Fruit fly (Drosophila melanogaster) whole organism, embryonic: ENCODE results near the gene Muc68D.

Source experiments
- CG10543 ChIP-seq: fragments of 200-800 bp; sonication (Bioruptor generic); optimal IDR thresholded peaks from 3 replicates; lab custom pipeline; 2017; ENCODE audit warnings: missing biosample characterization, mild to moderate bottlenecking, missing genetic modification characterization, moderate library complexity
- CG11093 ChIP-seq: fragments of 200-800 bp; sonication (Bioruptor generic); IDR thresholded peaks from 3 replicates; pipeline ENCODE4 v1.3.6; 2022; ENCODE audit warnings: missing biosample characterization, missing genetic modification characterization
- CG11247 ChIP-seq: fragments of 200-800 bp; sonication (Bioruptor generic); IDR thresholded peaks from 2 replicates; pipeline ENCODE4 v1.3.6; 2022; ENCODE audit warnings: missing biosample characterization, missing genetic modification characterization
- CG12744 ChIP-seq: fragments of 200-800 bp; sonication (Bioruptor generic); optimal IDR thresholded peaks from 2 replicates; lab custom pipeline; 2016; ENCODE audit warnings: missing biosample characterization, missing genetic modification characterization
- CG14014 ChIP-seq: fragments of 200-800 bp; sonication (Bioruptor generic); IDR thresholded peaks from 2 replicates; pipeline ENCODE4 v1.3.6; 2022; ENCODE audit warnings: missing biosample characterization, missing genetic modification characterization
- CG14710 ChIP-seq: fragments of 200-800 bp; sonication (Bioruptor generic); optimal IDR thresholded peaks from 3 replicates; lab custom pipeline; 2019; ENCODE audit warnings: missing biosample characterization, mild to moderate bottlenecking, missing genetic modification characterization, moderate library complexity
- CG15073 ChIP-seq: fragments of 200-800 bp; sonication (Bioruptor generic); optimal IDR thresholded peaks from 2 replicates; lab custom pipeline; 2016; ENCODE audit warnings: missing biosample characterization, missing genetic modification characterization
- CG17829 ChIP-seq: fragments of 200-800 bp; optimal IDR thresholded peaks from 2 replicates; lab custom pipeline; 2019; ENCODE audit warnings: missing biosample characterization, mild to moderate bottlenecking, missing genetic modification characterization, moderate library complexity
- CG18262 ChIP-seq: fragments of 200-800 bp; optimal IDR thresholded peaks from 3 replicates; lab custom pipeline; 2019; ENCODE audit warnings: missing biosample characterization, mild to moderate bottlenecking, missing genetic modification characterization, moderate library complexity
- CG2202 ChIP-seq: fragments of 200-800 bp; sonication (Bioruptor generic); optimal IDR thresholded peaks from 2 replicates; lab custom pipeline; 2018; ENCODE audit warnings: missing biosample characterization, mild to moderate bottlenecking, missing genetic modification characterization
- CG2712 ChIP-seq: fragments of 200-800 bp; optimal IDR thresholded peaks from 3 replicates; lab custom pipeline; 2019; ENCODE audit warnings: missing biosample characterization, mild to moderate bottlenecking, missing genetic modification characterization, moderate library complexity
- CG2889 ChIP-seq: fragments of 200-800 bp; sonication (Bioruptor generic); IDR thresholded peaks from 3 replicates; pipeline ENCODE4 v1.3.6; 2022; ENCODE audit warnings: missing biosample characterization, missing genetic modification characterization
- CG32772 ChIP-seq: fragments of 200-800 bp; sonication (Bioruptor generic); IDR thresholded peaks from 2 replicates; pipeline ENCODE4 v1.3.6; 2022; ENCODE audit warnings: missing biosample characterization, missing genetic modification characterization
- CG3281 ChIP-seq: fragments of 200-800 bp; sonication (Bioruptor generic); optimal IDR thresholded peaks from 3 replicates; lab custom pipeline; 2017; ENCODE audit warnings: missing biosample characterization, mild to moderate bottlenecking, missing genetic modification characterization
- CG6272 ChIP-seq: fragments of 200-800 bp; sonication (Bioruptor generic); IDR thresholded peaks from 2 replicates; pipeline ENCODE4 v1.3.6; 2022; ENCODE audit warnings: missing biosample characterization, missing genetic modification characterization
- CG7271 ChIP-seq: fragments of 200-800 bp; sonication (Bioruptor generic); optimal IDR thresholded peaks from 2 replicates; lab custom pipeline; 2018; ENCODE audit warnings: missing biosample characterization, mild to moderate bottlenecking, missing genetic modification characterization, moderate library complexity
- CG7556 ChIP-seq: fragments of 200-800 bp; sonication (Bioruptor generic); optimal IDR thresholded peaks from 2 replicates; lab custom pipeline; 2017; ENCODE audit warnings: missing biosample characterization, mild to moderate bottlenecking, missing genetic modification characterization
- CG7928 ChIP-seq: fragments of 200-800 bp; sonication (Bioruptor generic); optimal IDR thresholded peaks from 2 replicates; lab custom pipeline; 2017; ENCODE audit warnings: missing biosample characterization, mild to moderate bottlenecking, missing genetic modification characterization
- Camta ChIP-seq: fragments of 200-800 bp; sonication (Bioruptor generic); optimal IDR thresholded peaks from 2 replicates; lab custom pipeline; 2016; ENCODE audit warnings: missing biosample characterization, missing genetic modification characterization
- D19B ChIP-seq: fragments of 200-800 bp; sonication (Bioruptor generic); optimal IDR thresholded peaks from 2 replicates; lab custom pipeline; 2017; ENCODE audit warnings: missing biosample characterization, mild to moderate bottlenecking, missing genetic modification characterization
- ERR ChIP-seq: fragments of 200-800 bp; sonication (Bioruptor generic); optimal IDR thresholded peaks from 2 replicates; lab custom pipeline; 2016; ENCODE audit warnings: missing biosample characterization, missing genetic modification characterization
- Elba2 ChIP-seq: fragments of 200-800 bp; sonication (Bioruptor generic); optimal IDR thresholded peaks from 3 replicates; lab custom pipeline; 2016; ENCODE audit warnings: missing biosample characterization, missing genetic modification characterization
- Ets97D ChIP-seq: fragments of 200-800 bp; sonication (Bioruptor generic); optimal IDR thresholded peaks from 3 replicates; lab custom pipeline; 2016; ENCODE audit warnings: missing biosample characterization, missing genetic modification characterization
- Fer2 ChIP-seq: fragments of 200-800 bp; sonication (Bioruptor generic); optimal IDR thresholded peaks from 2 replicates; lab custom pipeline; 2018; ENCODE audit warnings: missing biosample characterization, mild to moderate bottlenecking, missing genetic modification characterization, moderate library complexity
- Hsf ChIP-seq: fragments of 200-800 bp; sonication (Bioruptor generic); optimal IDR thresholded peaks from 3 replicates; lab custom pipeline; 2016; ENCODE audit warnings: missing biosample characterization, missing genetic modification characterization
- Jarid2 ChIP-seq: fragments of 200-800 bp; sonication (Bioruptor generic); optimal IDR thresholded peaks from 3 replicates; lab custom pipeline; 2017; ENCODE audit warnings: mild to moderate bottlenecking, missing biosample characterization, missing genetic modification reagents, missing genetic modification characterization
- MBD-R2 ChIP-seq: fragments of 200-800 bp; sonication (Bioruptor generic); IDR thresholded peaks from 2 replicates; pipeline ENCODE4 v1.3.6; 2022; ENCODE audit warnings: missing biosample characterization, missing genetic modification characterization
- MESR4 ChIP-seq: fragments of 200-800 bp; sonication (Bioruptor generic); optimal IDR thresholded peaks from 2 replicates; lab custom pipeline; 2018; ENCODE audit warnings: missing biosample characterization, mild to moderate bottlenecking, missing genetic modification characterization, moderate library complexity
- Mrtf ChIP-seq: fragments of 200-800 bp; sonication (Bioruptor generic); IDR thresholded peaks from 3 replicates; pipeline ENCODE4 v1.3.6; 2022; ENCODE audit warnings: missing biosample characterization, missing genetic modification characterization
- Myb ChIP-seq: fragments of 200-800 bp; sonication (Bioruptor generic); optimal IDR thresholded peaks from 2 replicates; lab custom pipeline; 2016; ENCODE audit warnings: missing biosample characterization, missing genetic modification characterization
- NC2α ChIP-seq: fragments of 200-800 bp; sonication (Bioruptor generic); optimal IDR thresholded peaks from 2 replicates; lab custom pipeline; 2016; ENCODE audit warnings: missing biosample characterization, missing genetic modification characterization
- Nf-YC ChIP-seq: fragments of 200-800 bp; optimal IDR thresholded peaks from 3 replicates; lab custom pipeline; 2019; ENCODE audit warnings: missing biosample characterization, mild to moderate bottlenecking, missing genetic modification characterization, moderate library complexity
- Opbp ChIP-seq: fragments of 200-800 bp; sonication (Bioruptor generic); IDR thresholded peaks from 3 replicates; pipeline ENCODE4 v1.3.6; 2022; ENCODE audit warnings: missing biosample characterization, missing genetic modification characterization; ENCODE audit not compliant: partially characterized antibody
- chif ChIP-seq, 2 experiments: fragments of 200-800 bp; sonication (Bioruptor generic); optimal IDR thresholded peaks; 3 replicates each; lab custom pipeline; 2016; ENCODE audit warnings: missing biosample characterization in 2 of 2, missing genetic modification characterization in 2 of 2
- chm ChIP-seq: fragments of 200-800 bp; sonication (Bioruptor generic); IDR thresholded peaks from 2 replicates; pipeline ENCODE4 v1.3.6; 2022; ENCODE audit warnings: missing biosample characterization, missing genetic modification characterization
- dan ChIP-seq: fragments of 200-800 bp; sonication (Bioruptor generic); IDR thresholded peaks from 2 replicates; pipeline ENCODE4 v1.3.6; 2022; ENCODE audit warnings: missing biosample characterization, missing genetic modification characterization
- dysf ChIP-seq: fragments of 200-800 bp; sonication (Bioruptor generic); IDR thresholded peaks from 3 replicates; pipeline ENCODE4 v1.3.6; 2022; ENCODE audit warnings: missing biosample characterization, missing genetic modification characterization
- emc ChIP-seq: fragments of 200-800 bp; sonication (Bioruptor generic); optimal IDR thresholded peaks from 2 replicates; lab custom pipeline; 2016; ENCODE audit warnings: missing biosample characterization, missing genetic modification characterization
- en ChIP-seq: fragments of 200-800 bp; sonication (Bioruptor generic); optimal IDR thresholded peaks from 2 replicates; lab custom pipeline; 2016; ENCODE audit warnings: missing biosample characterization, missing genetic modification characterization
- fd64A ChIP-seq: fragments of 200-800 bp; sonication (Bioruptor generic); optimal IDR thresholded peaks from 3 replicates; lab custom pipeline; 2018; ENCODE audit warnings: missing biosample characterization, mild to moderate bottlenecking, missing genetic modification characterization
- fd96Cb ChIP-seq: fragments of 200-800 bp; sonication (Bioruptor generic); optimal IDR thresholded peaks from 2 replicates; lab custom pipeline; 2018; ENCODE audit warnings: missing biosample characterization, mild to moderate bottlenecking, missing genetic modification characterization, moderate library complexity
- h ChIP-seq: fragments of >200 bp; optimal IDR thresholded peaks from 2 replicates; lab custom pipeline; 2017
- jing ChIP-seq: fragments of 200-800 bp; sonication (Bioruptor generic); optimal IDR thresholded peaks from 2 replicates; lab custom pipeline; 2018; ENCODE audit warnings: missing biosample characterization, mild to moderate bottlenecking, missing genetic modification characterization
- kni ChIP-seq: fragments of 200-800 bp; sonication (Bioruptor generic); optimal IDR thresholded peaks from 3 replicates; lab custom pipeline; 2017; ENCODE audit warnings: mild to moderate bottlenecking, missing biosample characterization, missing genetic modification reagents, missing genetic modification characterization
- mld ChIP-seq: fragments of 200-800 bp; sonication (Bioruptor generic); IDR thresholded peaks from 3 replicates; pipeline ENCODE4 v1.3.6; 2022; ENCODE audit warnings: missing biosample characterization, missing genetic modification characterization; ENCODE audit not compliant: partially characterized antibody
- sens ChIP-seq: fragments of 200-800 bp; sonication (Bioruptor generic); peaks from one replicate; lab custom pipeline; 2016; ENCODE audit warnings: missing biosample characterization, missing genetic modification characterization
- seq ChIP-seq: fragments of 200-800 bp; sonication (Bioruptor generic); IDR thresholded peaks from 2 replicates; pipeline ENCODE4 v1.3.6; 2022; ENCODE audit warnings: missing biosample characterization, missing genetic modification characterization
- slp2 ChIP-seq: fragments of 200-800 bp; sonication (Bioruptor generic); optimal IDR thresholded peaks from 2 replicates; lab custom pipeline; 2016; ENCODE audit warnings: missing biosample characterization, missing genetic modification characterization
- sna ChIP-seq: fragments of 200-800 bp; sonication (Bioruptor generic); IDR thresholded peaks from 2 replicates; pipeline ENCODE4 v1.3.6; 2022; ENCODE audit warnings: missing biosample characterization, missing genetic modification characterization; ENCODE audit not compliant: partially characterized antibody
- stc ChIP-seq: fragments of 200-800 bp; sonication (Bioruptor generic); IDR thresholded peaks from 2 replicates; pipeline ENCODE4 v1.3.6; 2022; ENCODE audit warnings: missing biosample characterization, missing genetic modification characterization
- trem ChIP-seq: fragments of 200-800 bp; optimal IDR thresholded peaks from 3 replicates; lab custom pipeline; 2019; ENCODE audit warnings: missing biosample characterization, mild to moderate bottlenecking, missing genetic modification characterization, moderate library complexity
- trh ChIP-seq: fragments of 200-800 bp; sonication (Bioruptor generic); optimal IDR thresholded peaks from 2 replicates; lab custom pipeline; 2016; ENCODE audit warnings: missing biosample characterization, missing genetic modification characterization
- usp ChIP-seq: fragments of >200 bp; optimal IDR thresholded peaks from 2 replicates; lab custom pipeline; 2017; ENCODE audit warnings: missing biosample characterization, missing genetic modification characterization

Gene Muc68D

DNA sequence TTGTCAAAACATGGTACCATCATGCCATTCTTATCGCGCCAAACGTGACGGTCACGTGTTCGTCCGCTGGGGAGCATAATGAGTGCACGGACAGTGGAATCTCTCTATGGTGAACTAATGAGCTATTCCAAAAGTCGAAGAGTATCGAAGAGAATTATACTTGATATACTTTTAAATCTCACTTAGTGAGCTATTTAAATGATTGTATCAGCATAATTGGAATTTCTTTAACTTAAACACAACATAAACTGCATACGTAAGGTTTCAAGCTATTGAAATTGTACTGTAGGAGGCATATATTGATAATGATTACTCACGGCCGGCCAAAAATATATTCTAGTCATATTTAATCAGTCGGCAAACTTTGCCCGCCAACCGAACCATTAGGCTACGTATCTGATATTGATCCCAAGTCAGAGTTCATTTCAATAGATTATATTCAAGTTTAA lies 50.4 kb downstream of the Muc68D start (continued):
- TF ChIP-seq sna (no peak), Hsf (no peak), CG14014 (GFP tag; lab: Robert Waterston, UW) (peak; percentile 15; the same call in 1 of the 2 replicates), Camta (GFP tag; lab: Kevin White, UChicago) (no peak), Ets97D (GFP tag; lab: Kevin White, UChicago) (no peak), fd64A (GFP tag; lab: Kevin White, UChicago) (no peak), kni (GFP tag; lab: Kevin White, UChicago) (no peak), usp (GFP tag; lab: Kevin White, UChicago) (no peak), CG7556 (GFP tag; lab: Kevin White, UChicago) (no peak), h (lab: Kevin White, UChicago) (no peak), jing (GFP tag; lab: Kevin White, UChicago) (no peak), CG12744 (no peak), ERR (GFP tag; lab: Kevin White, UChicago) (no peak), sens (GFP tag; lab: Kevin White, UChicago) (peak; percentile 73), fd96Cb (tag; lab: Kevin White, UChicago) (no peak), CG10543 (GFP tag; lab: Kevin White, UChicago) (no peak), CG2202 (tag; lab: Kevin White, UChicago) (no peak), CG17829 (no peak), mld (GFP tag; lab: Robert Waterston, UW) (no peak), slp2 (no peak), trem (tag; lab: Kevin White, UChicago) (no peak), dysf (GFP tag; lab: Robert Waterston, UW) (peak; percentile 49; the same call in 2 of the 3 replicates), CG14710 (tag; lab: Kevin White, UChicago) (no peak), chif (GFP tag; optimal IDR thresholded peaks at IDR 0.05; lab: Kevin White, UChicago) (no peak), emc (no peak), CG18262 (tag; lab: Kevin White, UChicago) (no peak), NC2α (GFP tag; lab: Kevin White, UChicago) (no peak), MESR4 (no peak), Jarid2 (GFP tag; lab: Kevin White, UChicago) (no peak), MBD-R2 (GFP tag; lab: Robert Waterston, UW) (no peak), CG11247 (GFP tag; lab: Robert Waterston, UW) (peak; percentile 40; the same call in 1 of the 2 replicates), Nf-YC (tag; lab: Kevin White, UChicago) (no peak), CG7271 (tag; lab: Kevin White, UChicago) (no peak), seq (GFP tag; lab: Robert Waterston, UW) (no peak), CG32772 (GFP tag; lab: Robert Waterston, UW) (no peak), en (GFP tag; lab: Kevin White, UChicago) (no peak), Myb (GFP tag; lab: Kevin White, UChicago) (no peak), stc (no peak), CG3281 (peak; percentile 20), Elba2 (GFP tag; lab: Kevin White, UChicago) (no peak), CG2712 (tag; lab: Kevin White, UChicago) (peak; percentile 22), dan (GFP tag; lab: Robert Waterston, UW) (no peak), CG15073 (no peak), CG6272 (GFP tag; lab: Robert Waterston, UW) (no peak), chm (no peak), CG11093 (no peak), Mrtf (no peak), trh (no peak), Fer2 (tag; lab: Kevin White, UChicago) (no peak), CG7928 (GFP tag; lab: Kevin White, UChicago) (no peak), D19B (GFP tag; lab: Kevin White, UChicago) (no peak), Opbp (GFP tag; lab: Robert Waterston, UW) (no peak), CG2889 (GFP tag; lab: Robert Waterston, UW) (no peak)
